Worm (Caenorhabditis elegans): Measurements from ENCODE around the gene W02A2.12.

DNA sequence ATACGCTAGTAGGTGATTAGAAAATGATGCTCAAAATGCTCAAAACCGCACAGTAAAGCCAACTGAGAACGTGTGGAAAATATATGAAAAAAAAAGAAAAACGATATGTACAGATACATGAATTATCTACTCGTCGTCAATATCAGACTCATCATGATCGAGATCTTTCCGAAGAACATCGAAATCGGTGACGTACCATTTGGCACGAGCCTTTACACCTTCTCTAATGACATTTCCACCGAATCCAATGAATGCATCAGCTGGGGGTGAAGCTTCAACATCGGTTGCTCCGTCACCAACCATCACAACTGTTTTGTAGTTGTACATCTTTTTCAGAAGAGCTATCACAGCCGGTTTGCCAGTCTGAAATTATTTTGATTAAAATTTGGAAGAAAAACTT lies 40.6 kb upstream of the W02A2.12 start:
- TF ChIP-seq ceh-36 (tag; optimal IDR thresholded peaks at IDR 0.05), result no peak
- TF ChIP-seq scrt-1 (GFP tag; IDR thresholded peaks at IDR 0.05), result no peak
- TF ChIP-seq hmbx-1 (tag; optimal IDR thresholded peaks at IDR 0.05), result no peak
